Worm (Caenorhabditis elegans) whole organism, L2 larva: ENCODE data around the gene srh-223.

ENCODE experiments used
- crh-2 ChIP-seq: sonication (generic microtip); optimal IDR thresholded peaks from 2 replicates; lab custom pipeline; 2017; ENCODE audit warnings: missing biosample characterization, missing genetic modification characterization
- fos-1 ChIP-seq: fragments of 150-350 bp; optimal IDR thresholded peaks from 2 replicates; lab custom pipeline; 2014; ENCODE audit warnings: missing biosample characterization, missing genetic modification characterization
- lsy-2 ChIP-seq, 2 experiments: fragments of 150-350 bp in 1 of 2; sonication (generic microtip) in 1 of 2; optimal IDR thresholded peaks; 2 replicates each; lab custom pipeline; 2014 to 2017; ENCODE audit warnings: missing biosample characterization in 2 of 2, missing genetic modification characterization in 2 of 2
- mdl-1 ChIP-seq, 2 experiments: fragments of 150-350 bp in 1 of 2; sonication (generic microtip) in 1 of 2; optimal IDR thresholded peaks; 2 replicates each; lab custom pipeline; 2017; ENCODE audit warnings: missing biosample characterization in 2 of 2, missing genetic modification characterization in 2 of 2
- nhr-11 ChIP-seq: fragments of 150-350 bp; optimal IDR thresholded peaks from 2 replicates; lab custom pipeline; 2014; ENCODE audit warnings: missing biosample characterization, missing genetic modification characterization
- nhr-12 ChIP-seq: fragments of 150-350 bp; optimal IDR thresholded peaks from 2 replicates; lab custom pipeline; 2014; ENCODE audit warnings: missing biosample characterization, missing genetic modification characterization

DNA sequence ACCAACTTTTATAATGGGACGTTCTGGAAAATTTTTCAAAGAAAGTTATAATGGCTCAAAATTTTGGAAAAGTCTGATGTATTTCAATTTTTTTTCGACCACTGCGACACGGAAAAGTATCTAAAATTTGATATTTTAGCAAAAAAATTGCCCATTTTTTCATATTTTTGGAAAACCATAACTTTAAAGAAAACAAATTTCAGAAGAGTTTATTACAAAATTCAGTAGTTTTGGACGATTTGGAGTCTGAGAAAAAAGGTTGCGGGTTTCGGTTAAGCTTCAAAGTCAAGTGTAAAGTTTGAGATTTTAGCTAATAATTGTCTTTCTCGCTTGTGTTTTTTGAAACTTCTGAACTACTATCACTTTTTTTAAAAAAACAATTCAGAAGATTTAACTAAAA is 6.4 kb downstream of the srh-223 start:
- TF ChIP-seq fos-1 (tag; lab: Kevin White, UChicago) (no peak), lsy-2 (tag; optimal IDR thresholded peaks at IDR 0.05; lab: Kevin White, UChicago) (no peak), mdl-1 (tag; optimal IDR thresholded peaks at IDR 0.05; lab: Kevin White, UChicago) (no peak), nhr-12 (no peak), crh-2 (tag; lab: Kevin White, UChicago) (no peak), nhr-11 (no peak)
